Fruit fly (Drosophila melanogaster): ENCODE data around the gene CG34454.

The CG34454 gene

DNA sequence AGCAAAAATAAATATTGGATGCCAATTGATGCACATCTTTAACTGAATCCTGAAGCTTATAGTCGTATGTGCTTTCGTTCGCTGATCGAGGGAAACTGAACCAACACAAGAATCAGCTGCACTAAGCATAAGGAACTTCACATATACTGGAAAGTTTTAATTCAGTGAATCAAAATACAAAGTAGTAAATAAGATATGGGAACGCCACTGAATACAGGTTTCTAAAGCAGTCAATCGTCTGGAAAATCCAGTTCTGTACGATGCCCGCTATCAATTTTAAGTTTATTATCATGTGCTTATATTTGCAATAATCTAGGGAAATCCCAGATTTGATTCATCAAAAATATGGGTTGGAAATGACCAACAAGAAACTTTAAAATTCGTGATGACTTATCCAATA, at the start of gene CG34454:
Gene CG34454, minus strand, starts transcription at position 84 of the 400 bp plus-strand sequence.
- no peak for TF ChIP-seq svp (GFP tag)
- no peak for TF ChIP-seq salr (GFP tag; optimal IDR thresholded peaks at IDR 0.05)
- peak; percentile 92 for TF ChIP-seq dsx (GFP tag; optimal IDR thresholded peaks at IDR 0.05; ENCODE audit: poor library complexity, severe bottlenecking)
- TF ChIP-seq CG16779 (tag; optimal IDR thresholded peaks at IDR 0.05), result no peak
- TF ChIP-seq CG34406 (GFP tag; optimal IDR thresholded peaks at IDR 0.05), result no peak
- TF ChIP-seq Eip93F (GFP tag; optimal IDR thresholded peaks at IDR 0.05), result no peak

DNA sequence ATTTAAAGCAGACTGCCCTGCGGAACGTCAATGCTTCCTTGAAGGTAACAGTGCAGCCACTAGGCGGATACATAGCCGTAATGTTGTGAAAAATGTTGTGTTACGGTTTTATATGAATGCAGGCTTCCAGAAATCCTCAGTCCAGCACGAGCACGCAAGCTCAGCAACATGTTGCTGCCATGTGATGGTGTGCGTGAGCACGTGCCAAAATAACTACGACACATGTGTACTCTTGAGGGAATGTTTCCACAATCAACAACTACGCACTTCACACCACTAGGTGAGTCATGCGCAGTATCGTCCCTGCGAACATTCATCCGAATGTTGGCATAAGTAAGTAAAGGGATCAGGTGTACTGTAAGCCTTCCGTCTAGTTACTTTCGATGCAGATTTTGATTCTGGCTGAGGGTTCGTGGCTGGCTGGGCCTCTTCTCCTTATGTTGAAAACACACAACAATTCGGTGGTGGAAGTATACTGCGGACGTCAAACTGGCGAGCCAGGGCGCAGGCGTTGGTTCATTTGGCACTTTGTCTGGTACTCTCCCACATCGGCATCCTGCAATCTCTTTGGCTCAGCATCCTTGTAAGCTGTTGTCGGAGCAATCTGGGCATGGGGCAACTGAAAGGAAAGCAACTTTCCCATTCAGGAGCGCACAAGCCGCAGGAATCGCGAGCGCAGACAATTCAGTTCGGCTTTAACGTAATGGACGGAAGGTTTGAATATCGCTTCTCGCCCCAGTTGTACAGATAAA, 44.8 kb upstream of the CG34454 start, which contains the start of gene RhoGEF3:
Gene RhoGEF3, plus strand, starts transcription at position 702 of the 752 bp plus-strand sequence.
- TF ChIP-seq OdsH (GFP tag; optimal IDR thresholded peaks at IDR 0.05) (no peak), CG4318 (GFP tag; optimal IDR thresholded peaks at IDR 0.05) (no peak), CG3919 (GFP tag; optimal IDR thresholded peaks at IDR 0.05) (no peak), pdm3 (GFP tag; optimal IDR thresholded peaks at IDR 0.05) (no peak)

DNA sequence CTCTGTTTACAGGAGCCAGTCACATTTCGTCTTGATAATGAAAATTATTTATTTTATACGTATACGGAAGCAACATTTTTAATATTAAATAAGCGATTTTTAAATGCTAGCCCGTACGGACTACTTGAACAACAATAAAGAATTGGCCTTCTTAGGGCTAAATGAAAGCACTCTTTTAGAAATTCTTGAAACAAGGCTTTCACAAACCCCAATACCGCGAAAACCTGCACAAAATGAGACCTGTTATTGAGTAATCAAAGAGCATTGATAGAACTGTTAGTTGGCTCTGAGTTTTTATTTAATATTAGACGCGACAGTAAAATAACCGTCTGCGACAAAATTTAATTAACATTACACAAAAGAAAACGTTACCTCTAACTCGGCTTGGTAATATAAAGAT, 42.7 kb upstream of the CG34454 start, which contains the start of gene ttm2:
Gene ttm2, plus strand, starts transcription at position 301 of the 400 bp plus-strand sequence.
- TF ChIP-seq pdm3 (GFP tag; optimal IDR thresholded peaks at IDR 0.05) (no peak), net (GFP tag; optimal IDR thresholded peaks at IDR 0.05) (no peak), Hr39 (GFP tag; optimal IDR thresholded peaks at IDR 0.05) (no peak), achi (GFP tag; optimal IDR thresholded peaks at IDR 0.05) (no peak), lz (GFP tag; optimal IDR thresholded peaks at IDR 0.05) (no peak), fd85E (GFP tag; optimal IDR thresholded peaks at IDR 0.05) (no peak), CG34406 (GFP tag; optimal IDR thresholded peaks at IDR 0.05) (no peak), OdsH (GFP tag; optimal IDR thresholded peaks at IDR 0.05) (no peak), CG9139 (GFP tag; optimal IDR thresholded peaks at IDR 0.05) (no peak), CG10669 (GFP tag; optimal IDR thresholded peaks at IDR 0.05) (no peak), vri (GFP tag; optimal IDR thresholded peaks at IDR 0.05) (no peak), Met (GFP tag; optimal IDR thresholded peaks at IDR 0.05) (no peak)

DNA sequence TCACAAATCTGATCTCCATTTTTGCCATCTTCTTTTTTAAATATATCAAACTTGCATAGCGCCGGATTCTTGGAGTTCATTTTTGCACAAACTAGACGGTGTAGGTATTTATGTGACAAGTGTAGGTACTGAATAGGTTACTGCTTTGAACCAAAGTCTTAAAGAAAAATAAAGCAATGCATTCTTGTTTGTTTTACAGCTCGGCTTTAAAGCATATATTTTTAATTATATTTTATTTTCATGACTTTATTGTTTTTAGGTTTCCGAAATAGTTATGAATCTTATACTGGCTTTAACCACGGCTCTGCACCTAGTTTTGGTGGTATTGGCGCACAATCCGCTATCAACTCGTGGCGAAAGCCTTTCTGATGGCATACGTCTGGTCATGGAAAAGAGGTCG, 41.1 kb upstream of the CG34454 start, which contains the start of gene CG32845:
Gene CG32845, minus strand, starts transcription at position 101 of the 400 bp plus-strand sequence.
- TF ChIP-seq salr (GFP tag; optimal IDR thresholded peaks at IDR 0.05) (no peak), CG32006 (GFP tag; optimal IDR thresholded peaks at IDR 0.05) (no peak), Eip78C (GFP tag) (no peak), CG11902 (GFP tag; optimal IDR thresholded peaks at IDR 0.05) (no peak), Sox15 (GFP tag; optimal IDR thresholded peaks at IDR 0.05) (no peak), Met (GFP tag; optimal IDR thresholded peaks at IDR 0.05) (no peak), CG10669 (GFP tag; optimal IDR thresholded peaks at IDR 0.05) (no peak), Hr38 (GFP tag; optimal IDR thresholded peaks at IDR 0.05) (no peak), eg (GFP tag; IDR thresholded peaks at IDR 0.05) (no peak), Ets96B (tag; optimal IDR thresholded peaks at IDR 0.05) (no peak), Eip93F (GFP tag; optimal IDR thresholded peaks at IDR 0.05) (no peak), lz (GFP tag; optimal IDR thresholded peaks at IDR 0.05) (no peak), ss (GFP tag; optimal IDR thresholded peaks at IDR 0.05) (no peak), CG11762 (GFP tag; optimal IDR thresholded peaks at IDR 0.05; ENCODE audit: insufficient read depth) (no peak), Blimp-1 (GFP tag; optimal IDR thresholded peaks at IDR 0.05) (no peak), CG7368 (GFP tag; optimal IDR thresholded peaks at IDR 0.05) (no peak), achi (GFP tag; optimal IDR thresholded peaks at IDR 0.05) (no peak), CG34406 (GFP tag; optimal IDR thresholded peaks at IDR 0.05) (no peak)

DNA sequence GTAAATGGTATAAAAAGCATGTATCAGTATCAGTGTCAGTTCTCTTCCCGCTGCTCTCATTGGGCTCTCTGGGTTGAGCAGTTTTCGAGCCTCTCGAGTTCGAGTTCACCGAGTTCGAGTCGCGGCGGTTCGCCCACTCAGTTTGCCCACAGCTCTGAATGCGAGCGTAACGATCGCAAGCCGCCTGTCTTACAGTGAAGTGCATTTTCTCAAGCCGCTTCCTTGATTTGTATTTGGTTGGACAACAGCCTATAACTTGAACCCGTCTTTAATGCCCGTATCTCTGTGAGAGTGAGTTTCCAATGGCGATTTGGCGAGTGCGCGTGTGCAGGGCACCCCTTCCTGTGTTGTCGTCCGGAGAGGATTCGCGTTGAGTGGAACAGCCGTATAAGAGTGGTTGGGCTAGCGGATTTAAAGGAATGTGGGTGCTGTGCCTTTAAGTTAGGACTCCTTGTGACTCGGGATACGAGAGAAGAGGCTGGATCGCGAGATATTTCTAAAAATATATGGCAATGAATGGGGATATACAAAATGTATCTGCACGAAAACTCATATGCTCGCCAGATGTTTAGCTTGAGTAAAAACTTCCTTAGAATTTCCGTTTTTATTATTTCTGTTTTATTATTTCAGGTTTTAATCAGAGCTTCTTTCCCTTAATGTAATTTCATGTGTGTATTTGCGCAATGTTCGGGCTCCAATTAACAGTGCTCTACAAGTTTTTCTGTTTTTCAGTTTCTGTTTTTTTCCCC, 39.5 kb upstream of the CG34454 start:
- TF ChIP-seq Ets96B (tag; optimal IDR thresholded peaks at IDR 0.05), result no peak
- peak; percentile 2 to 8 for TF ChIP-seq ss (GFP tag; optimal IDR thresholded peaks at IDR 0.05)
- TF ChIP-seq CG9139 (GFP tag; optimal IDR thresholded peaks at IDR 0.05), result peak; percentile 56
- peak; percentile 95 for TF ChIP-seq svp (GFP tag)
- peak; percentile 8 for TF ChIP-seq vri (GFP tag; optimal IDR thresholded peaks at IDR 0.05)
- no peak for TF ChIP-seq achi (GFP tag; optimal IDR thresholded peaks at IDR 0.05)
- TF ChIP-seq Eip93F (GFP tag; optimal IDR thresholded peaks at IDR 0.05), result peak; percentile 17
- TF ChIP-seq OdsH (GFP tag; optimal IDR thresholded peaks at IDR 0.05), result no peak
- peak; percentile 38 for TF ChIP-seq Lpt (GFP tag; optimal IDR thresholded peaks at IDR 0.05)
- TF ChIP-seq CG8119 (GFP tag; IDR thresholded peaks at IDR 0.05), result peak; percentile 29; the same call in 1 of the 3 replicates
- peak; percentile 46; the same call in 2 of the 3 replicates for TF ChIP-seq eg (GFP tag; IDR thresholded peaks at IDR 0.05)
- peak; percentile 76 for TF ChIP-seq CG6854 (GFP tag; optimal IDR thresholded peaks at IDR 0.05)
- TF ChIP-seq CG6163 (GFP tag; IDR thresholded peaks at IDR 0.05), result peak; percentile 47; the same call in 1 of the 3 replicates
- no peak for TF ChIP-seq CG3032 (tag; optimal IDR thresholded peaks at IDR 0.05)
- TF ChIP-seq CG1621 (tag; optimal IDR thresholded peaks at IDR 0.05), result peak; percentile 52

Measured in whole organism, prepupa.